Worm (Caenorhabditis elegans): ENCODE data around the gene nlp-22.
A peak's percentile ranks its signal among the peaks of the same experiment; 100 is the strongest.

nlp-22 gene

DNA sequence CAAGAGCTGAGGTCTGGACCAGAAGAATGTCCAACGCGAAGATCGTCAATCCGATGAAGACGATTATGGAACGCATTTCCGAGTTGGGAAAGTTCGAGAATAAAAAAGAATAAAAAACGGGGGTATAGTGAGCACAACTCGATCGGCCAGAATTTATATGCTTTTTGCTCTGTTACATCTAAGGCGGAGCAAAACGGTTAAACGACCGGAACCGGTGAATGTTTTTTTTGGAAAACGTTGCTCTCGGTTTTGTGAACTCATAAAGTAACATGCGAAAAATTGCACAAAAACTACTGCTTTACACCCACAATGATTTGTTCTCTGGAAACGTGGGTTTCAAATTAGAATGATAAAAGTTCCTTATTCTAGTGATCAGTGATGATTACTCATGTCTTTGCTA, at the start of gene nlp-22:
TSS of gene nlp-22 (minus strand) at position 101 of the 400 bp plus-strand sequence.
- TF ChIP-seq ama-1 (optimal IDR thresholded peaks at IDR 0.05) = no peak
- TF ChIP-seq ets-7 (tag; optimal IDR thresholded peaks at IDR 0.05) = no peak
- no peak for TF ChIP-seq ceh-13 (GFP tag; optimal IDR thresholded peaks at IDR 0.05)
- no peak for TF ChIP-seq flt-1 (GFP tag; IDR thresholded peaks at IDR 0.05)
- no peak for TF ChIP-seq ceh-36 (tag; optimal IDR thresholded peaks at IDR 0.05)
- no peak for TF ChIP-seq tbx-37 (GFP tag; conservative IDR thresholded peaks at IDR 0.05)
- TF ChIP-seq tbx-11 (GFP tag; IDR thresholded peaks at IDR 0.05) = no peak
- no peak for TF ChIP-seq pes-1 (GFP tag; IDR thresholded peaks at IDR 0.05)
- TF ChIP-seq tra-4 (tag; optimal IDR thresholded peaks at IDR 0.05) = no peak
- TF ChIP-seq hmbx-1 (tag; optimal IDR thresholded peaks at IDR 0.05) = no peak
- no peak for TF ChIP-seq aly-1 (tag; optimal IDR thresholded peaks at IDR 0.05)
- TF ChIP-seq F13C5.2 (tag; optimal IDR thresholded peaks at IDR 0.05) = no peak
- TF ChIP-seq sea-1 (GFP tag; conservative IDR thresholded peaks at IDR 0.05) = no peak
- no peak for TF ChIP-seq scrt-1 (GFP tag; IDR thresholded peaks at IDR 0.05)
- no peak for TF ChIP-seq B0310.2 (tag; optimal IDR thresholded peaks at IDR 0.05)
- no peak for TF ChIP-seq hnd-1 (tag; optimal IDR thresholded peaks at IDR 0.05)
- no peak for TF ChIP-seq hmg-4 (GFP tag; optimal IDR thresholded peaks at IDR 0.05)

DNA sequence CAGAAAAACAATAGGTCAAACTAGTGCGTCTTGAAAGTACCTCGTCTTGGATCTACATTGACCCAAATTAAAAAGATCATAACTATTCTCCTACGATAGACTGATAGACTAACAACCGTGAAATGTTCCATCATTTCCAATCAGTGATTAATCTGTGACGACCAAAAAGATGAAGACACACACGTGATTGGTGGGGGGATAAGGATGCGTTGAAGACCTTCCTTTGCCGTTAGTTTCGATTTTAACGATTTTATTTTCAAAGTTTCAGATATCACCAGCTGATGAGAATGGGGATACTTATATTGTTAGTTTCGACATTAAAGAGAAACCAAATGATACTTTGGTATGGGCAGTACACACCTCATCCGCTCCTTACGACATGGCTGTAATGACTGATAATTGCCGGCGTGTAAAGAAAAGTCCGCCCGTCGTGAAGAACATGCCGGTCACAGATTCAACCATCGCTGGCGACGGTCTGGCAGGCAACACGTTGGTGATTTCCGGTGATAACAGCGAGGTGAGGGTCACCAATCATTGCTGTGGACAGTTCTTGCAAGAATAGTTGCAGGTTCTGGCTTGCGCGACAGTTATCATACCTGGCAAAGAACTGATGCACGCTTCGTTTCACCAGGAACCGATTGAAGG, 45.2 kb upstream of the nlp-22 start:
- TF ChIP-seq tbx-37 (GFP tag; conservative IDR thresholded peaks at IDR 0.05) = no peak
- no peak for TF ChIP-seq pes-1 (GFP tag; IDR thresholded peaks at IDR 0.05)
- no peak for TF ChIP-seq ets-7 (tag; optimal IDR thresholded peaks at IDR 0.05)
- TF ChIP-seq hmg-4 (GFP tag; optimal IDR thresholded peaks at IDR 0.05) = no peak
- no peak for TF ChIP-seq hnd-1 (tag; optimal IDR thresholded peaks at IDR 0.05)
- no peak for TF ChIP-seq hmbx-1 (tag; optimal IDR thresholded peaks at IDR 0.05)
- no peak for TF ChIP-seq tbx-11 (GFP tag; IDR thresholded peaks at IDR 0.05)
- TF ChIP-seq ceh-13 (GFP tag; optimal IDR thresholded peaks at IDR 0.05) = no peak
- TF ChIP-seq ama-1 (optimal IDR thresholded peaks at IDR 0.05) = no peak
- no peak for TF ChIP-seq flt-1 (GFP tag; IDR thresholded peaks at IDR 0.05)
- TF ChIP-seq ceh-36 (tag; optimal IDR thresholded peaks at IDR 0.05) = no peak
- no peak for TF ChIP-seq scrt-1 (GFP tag; IDR thresholded peaks at IDR 0.05)
- no peak for TF ChIP-seq tra-4 (tag; optimal IDR thresholded peaks at IDR 0.05)
- no peak for TF ChIP-seq F13C5.2 (tag; optimal IDR thresholded peaks at IDR 0.05)
- no peak for TF ChIP-seq B0310.2 (tag; optimal IDR thresholded peaks at IDR 0.05)
- no peak for TF ChIP-seq sea-1 (GFP tag; conservative IDR thresholded peaks at IDR 0.05)
- TF ChIP-seq aly-1 (tag; optimal IDR thresholded peaks at IDR 0.05) = no peak

DNA sequence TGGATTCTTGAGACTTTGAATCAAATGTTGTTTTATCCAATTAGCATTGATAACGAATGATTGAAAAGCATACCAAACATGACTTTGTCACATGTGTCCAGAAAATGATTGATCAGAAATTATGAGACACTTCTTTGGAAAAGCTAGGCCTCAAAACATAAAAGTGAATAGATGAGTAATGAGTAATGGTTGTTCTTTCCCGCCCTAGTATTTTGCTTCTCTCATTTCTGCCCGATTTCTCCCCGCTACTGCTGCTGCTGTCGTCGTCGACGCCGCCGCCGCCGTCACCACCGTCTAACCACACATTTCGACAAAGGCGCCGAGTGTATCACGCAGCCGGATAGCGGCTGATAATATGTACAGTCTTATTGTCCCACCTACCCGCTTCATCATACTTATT, 43.6 kb upstream of the nlp-22 start, which contains the start of gene F47G3.1:
TSS of gene F47G3.1 (plus strand) at position 301 of the 400 bp plus-strand sequence.
- no peak for TF ChIP-seq scrt-1 (GFP tag; IDR thresholded peaks at IDR 0.05)
- TF ChIP-seq aly-1 (tag; optimal IDR thresholded peaks at IDR 0.05) = no peak
- TF ChIP-seq F13C5.2 (tag; optimal IDR thresholded peaks at IDR 0.05) = no peak
- no peak for TF ChIP-seq hmbx-1 (tag; optimal IDR thresholded peaks at IDR 0.05)
- TF ChIP-seq hmg-4 (GFP tag; optimal IDR thresholded peaks at IDR 0.05) = no peak
- TF ChIP-seq hnd-1 (tag; optimal IDR thresholded peaks at IDR 0.05) = no peak
- no peak for TF ChIP-seq flt-1 (GFP tag; IDR thresholded peaks at IDR 0.05)
- TF ChIP-seq sea-1 (GFP tag; conservative IDR thresholded peaks at IDR 0.05) = no peak
- no peak for TF ChIP-seq B0310.2 (tag; optimal IDR thresholded peaks at IDR 0.05)
- TF ChIP-seq pes-1 (GFP tag; IDR thresholded peaks at IDR 0.05) = no peak
- TF ChIP-seq ama-1 (optimal IDR thresholded peaks at IDR 0.05) = no peak
- no peak for TF ChIP-seq tbx-37 (GFP tag; conservative IDR thresholded peaks at IDR 0.05)
- TF ChIP-seq ceh-13 (GFP tag; optimal IDR thresholded peaks at IDR 0.05) = no peak
- no peak for TF ChIP-seq tra-4 (tag; optimal IDR thresholded peaks at IDR 0.05)
- TF ChIP-seq tbx-11 (GFP tag; IDR thresholded peaks at IDR 0.05) = no peak

DNA sequence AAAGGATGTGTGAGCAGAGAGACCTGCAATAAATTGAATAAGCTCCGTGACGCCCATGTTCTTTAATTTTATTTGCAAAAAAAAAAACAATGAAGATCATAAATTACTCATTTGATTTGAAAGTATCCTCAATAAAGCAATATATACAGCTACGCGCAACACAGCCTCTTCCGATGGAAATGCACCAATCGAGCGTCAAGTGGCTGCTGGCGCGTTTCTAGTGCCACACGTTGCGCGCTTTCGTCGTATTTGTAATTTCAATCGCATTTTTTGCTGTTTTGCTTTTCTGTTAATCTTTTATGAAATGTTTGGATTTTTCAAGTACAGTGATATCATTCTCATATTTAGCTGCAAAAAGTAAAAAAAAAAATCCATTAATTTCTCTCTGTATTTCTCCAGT, 40.3 kb upstream of the nlp-22 start:
- TF ChIP-seq F13C5.2 (tag; optimal IDR thresholded peaks at IDR 0.05) (peak; percentile 27), flt-1 (GFP tag; IDR thresholded peaks at IDR 0.05) (no peak)

DNA sequence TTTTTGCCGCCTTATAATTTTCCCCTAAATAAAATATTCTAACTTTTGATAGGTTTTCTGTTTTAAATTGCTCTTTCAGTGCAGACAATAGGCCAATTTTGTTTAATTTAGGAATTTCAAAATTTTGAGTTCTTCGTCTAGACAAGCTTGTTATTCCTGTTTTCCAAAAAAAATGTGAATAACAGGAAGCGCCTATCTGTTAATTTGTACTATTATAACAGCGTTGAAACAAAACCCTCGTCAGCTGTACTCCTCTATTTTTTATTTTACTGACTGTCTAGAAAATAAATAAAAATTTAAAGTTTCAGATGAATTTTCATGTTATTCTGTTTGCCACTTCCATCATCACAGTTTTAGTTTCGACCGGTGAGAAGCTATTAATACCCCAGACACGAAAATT, 39.4 kb upstream of the nlp-22 start, which contains the start of gene F47G3.4:
TSS of gene F47G3.4 (plus strand) at position 301 of the 400 bp plus-strand sequence.
- TF ChIP-seq ets-7 (tag; optimal IDR thresholded peaks at IDR 0.05) = no peak
- no peak for TF ChIP-seq hnd-1 (tag; optimal IDR thresholded peaks at IDR 0.05)
- TF ChIP-seq F13C5.2 (tag; optimal IDR thresholded peaks at IDR 0.05) = no peak

DNA sequence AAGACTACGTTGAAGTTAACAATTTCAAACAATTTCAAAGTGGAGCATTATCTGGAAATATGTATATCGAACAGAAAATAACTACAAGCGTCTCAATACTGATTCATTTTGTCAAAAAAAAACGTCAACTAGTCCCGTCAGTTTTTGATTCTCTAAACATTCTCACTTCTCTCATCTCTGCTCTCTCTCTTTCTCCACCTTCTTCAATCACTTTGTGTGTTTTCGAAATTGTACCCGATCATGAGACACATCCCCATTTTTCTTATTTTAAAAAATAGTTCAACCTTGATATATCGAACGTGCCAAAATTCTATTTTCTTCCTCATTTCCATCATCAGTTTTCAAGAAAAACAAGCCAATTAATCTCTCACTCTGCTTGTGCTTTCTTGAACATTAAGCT, 38.9 kb upstream of the nlp-22 start:
- TF ChIP-seq F13C5.2 (tag; optimal IDR thresholded peaks at IDR 0.05) (no peak), aly-1 (tag; optimal IDR thresholded peaks at IDR 0.05) (no peak), B0310.2 (tag; optimal IDR thresholded peaks at IDR 0.05) (no peak), hmbx-1 (tag; optimal IDR thresholded peaks at IDR 0.05) (no peak), hmg-4 (GFP tag; optimal IDR thresholded peaks at IDR 0.05) (no peak), hnd-1 (tag; optimal IDR thresholded peaks at IDR 0.05) (no peak), tbx-37 (GFP tag; conservative IDR thresholded peaks at IDR 0.05) (no peak), ceh-36 (tag; optimal IDR thresholded peaks at IDR 0.05) (no peak), scrt-1 (GFP tag; IDR thresholded peaks at IDR 0.05) (no peak), flt-1 (GFP tag; IDR thresholded peaks at IDR 0.05) (no peak), sea-1 (GFP tag; conservative IDR thresholded peaks at IDR 0.05) (no peak), pes-1 (GFP tag; IDR thresholded peaks at IDR 0.05) (no peak), ceh-13 (GFP tag; optimal IDR thresholded peaks at IDR 0.05) (no peak), tbx-11 (GFP tag; IDR thresholded peaks at IDR 0.05) (no peak), ama-1 (optimal IDR thresholded peaks at IDR 0.05) (no peak), tra-4 (tag; optimal IDR thresholded peaks at IDR 0.05) (no peak), ets-7 (tag; optimal IDR thresholded peaks at IDR 0.05) (no peak)

DNA sequence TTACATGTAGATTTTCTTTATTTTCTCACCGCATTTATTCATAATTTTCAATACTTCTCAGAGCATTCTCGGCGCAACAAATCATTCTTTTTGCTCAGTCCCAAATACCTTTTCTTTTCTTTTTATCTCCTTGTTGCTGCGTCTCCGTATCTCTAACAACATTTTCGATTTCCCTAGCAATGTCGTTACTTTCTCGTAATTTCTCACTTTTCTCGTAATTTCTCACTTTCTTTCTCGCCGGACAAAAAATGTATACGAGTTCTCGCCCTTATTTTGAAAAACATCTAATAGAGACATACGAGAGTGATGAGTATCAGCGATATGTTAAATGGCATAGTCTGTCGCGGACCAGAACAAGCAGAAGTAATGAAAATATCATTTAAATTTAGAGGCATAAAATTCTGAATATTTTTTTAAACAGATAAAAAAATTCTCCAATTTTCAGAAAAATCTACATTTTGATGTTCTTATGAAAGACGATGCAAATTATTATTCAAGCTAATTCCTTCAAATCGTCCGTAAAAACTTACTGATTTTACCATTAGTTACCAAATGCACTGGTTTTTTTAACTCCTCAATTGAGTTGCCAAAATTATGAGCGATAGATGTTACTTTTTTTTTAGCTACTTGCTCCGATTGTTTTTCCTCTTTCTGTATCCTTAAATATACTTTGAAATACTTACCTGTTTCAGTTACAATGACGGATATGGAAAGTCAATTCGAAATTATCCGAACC, 33.6 kb upstream of the nlp-22 start, which contains the start of gene F47G3.3:
TSS of gene F47G3.3 (plus strand) at position 686 of the 736 bp plus-strand sequence.
- TF ChIP-seq B0310.2 (tag; optimal IDR thresholded peaks at IDR 0.05) (no peak), hmg-4 (GFP tag; optimal IDR thresholded peaks at IDR 0.05) (no peak), ceh-36 (tag; optimal IDR thresholded peaks at IDR 0.05) (no peak), tbx-37 (GFP tag; conservative IDR thresholded peaks at IDR 0.05) (no peak), tbx-11 (GFP tag; IDR thresholded peaks at IDR 0.05) (no peak), hmbx-1 (tag; optimal IDR thresholded peaks at IDR 0.05) (no peak), F13C5.2 (tag; optimal IDR thresholded peaks at IDR 0.05) (no peak), scrt-1 (GFP tag; IDR thresholded peaks at IDR 0.05) (no peak), sea-1 (GFP tag; conservative IDR thresholded peaks at IDR 0.05) (no peak), pes-1 (GFP tag; IDR thresholded peaks at IDR 0.05) (no peak), aly-1 (tag; optimal IDR thresholded peaks at IDR 0.05) (no peak), ets-7 (tag; optimal IDR thresholded peaks at IDR 0.05) (no peak), ama-1 (optimal IDR thresholded peaks at IDR 0.05) (no peak)

Measured in whole organism, early embryonic.